Worm (Caenorhabditis elegans) whole organism, midembryonic: ENCODE results near the gene C49G7.7.

Source experiments
- T22C8.4 ChIP-seq: fragments of 200-800 bp; sonication (Bioruptor generic); IDR thresholded peaks from 2 replicates; pipeline ENCODE4 v1.3.6; 2022; ENCODE audit warnings: missing genetic modification characterization, missing compliant biosample characterization
- flt-1 ChIP-seq: fragments of 200-800 bp; sonication (Bioruptor generic); IDR thresholded peaks from 2 replicates; pipeline ENCODE4 v1.3.6; 2022; ENCODE audit warnings: missing genetic modification characterization, missing compliant biosample characterization
- klf-2 ChIP-seq: fragments of 200-800 bp; sonication (Bioruptor generic); conservative IDR thresholded peaks from 2 replicates; pipeline ENCODE4 v1.3.6; 2022; ENCODE audit warnings: missing genetic modification reagents, missing genetic modification characterization, missing compliant biosample characterization
- med-1 ChIP-seq: sonication (generic microtip); optimal IDR thresholded peaks from 2 replicates; lab custom pipeline; 2017; ENCODE audit warnings: missing genetic modification characterization, mild to moderate bottlenecking, missing compliant biosample characterization, antibody characterized with exemption, missing genetic modification reagents; ENCODE audit not compliant: insufficient read depth
- tab-1 ChIP-seq: fragments of 200-800 bp; sonication (Bioruptor generic); IDR thresholded peaks from 2 replicates; pipeline ENCODE4 v1.3.6; 2022; ENCODE audit warnings: missing genetic modification characterization, missing compliant biosample characterization
- ztf-29 ChIP-seq: fragments of 200-800 bp; sonication (Bioruptor generic); IDR thresholded peaks from 2 replicates; pipeline ENCODE4 v1.3.6; 2022; ENCODE audit warnings: missing genetic modification reagents, missing genetic modification characterization, missing compliant biosample characterization

DNA sequence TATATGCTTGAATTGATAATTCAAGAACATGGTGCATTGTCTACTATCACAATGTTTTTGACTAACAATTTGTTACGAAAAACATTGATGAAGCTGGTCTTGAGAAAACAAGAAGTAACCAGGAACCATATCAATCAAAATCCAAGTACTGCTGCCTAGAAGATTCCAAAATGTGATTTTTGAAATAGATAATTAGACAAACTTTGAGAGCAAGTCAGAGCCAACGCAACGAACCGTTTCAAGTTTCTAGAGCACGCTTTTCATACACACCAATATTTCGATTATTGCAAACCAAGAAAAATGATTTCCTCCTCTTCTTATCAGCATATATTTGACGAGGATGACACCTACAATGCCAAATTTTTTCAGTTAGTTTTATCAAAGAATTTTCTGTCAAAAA is 17.5 kb upstream of the C49G7.7 start, which contains the start of gene srw-89:
- TF ChIP-seq T22C8.4 (no peak), ztf-29 (GFP tag; lab: Robert Waterston, UW) (no peak), med-1 (GFP tag; lab: Kevin White, UChicago) (no peak), tab-1 (GFP tag; lab: Robert Waterston, UW) (no peak), flt-1 (GFP tag; lab: Robert Waterston, UW) (no peak), klf-2 (GFP tag; lab: Robert Waterston, UW) (no peak)
